Worm (Caenorhabditis elegans): ENCODE data around the gene asg-2.

asg-2 gene

DNA sequence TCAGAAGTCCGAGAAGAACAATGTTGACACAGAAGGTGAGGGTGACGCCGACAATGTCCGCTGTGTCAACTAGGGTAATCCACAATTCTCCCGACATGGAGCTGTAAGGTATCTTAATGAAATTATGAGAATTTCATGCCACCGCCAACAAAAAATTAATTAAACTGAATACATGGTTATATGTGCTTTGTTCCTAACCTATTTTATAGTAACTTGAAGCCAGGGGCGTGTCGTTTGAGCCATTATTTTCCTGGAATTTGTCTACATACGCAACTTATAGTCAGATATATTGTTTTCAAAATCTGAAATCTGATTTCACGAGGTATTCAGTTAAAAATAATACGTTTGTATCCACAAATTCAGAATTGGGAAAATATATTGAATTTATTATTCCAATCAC lies 24.8 kb downstream of the asg-2 start, which contains the start of gene odr-10:
Gene odr-10 (minus strand): TSS at position 101 of the 400 bp plus-strand sequence.
- no peak for TF ChIP-seq lin-35 (GFP tag; optimal IDR thresholded peaks at IDR 0.05)
- no peak for TF ChIP-seq ztf-18 (tag; optimal IDR thresholded peaks at IDR 0.05)
- no peak for TF ChIP-seq sdz-38 (tag; optimal IDR thresholded peaks at IDR 0.05)
- no peak for TF ChIP-seq nfyb-1 (GFP tag; IDR thresholded peaks at IDR 0.05)
- no peak for TF ChIP-seq somi-1 (GFP tag; optimal IDR thresholded peaks at IDR 0.05)
- TF ChIP-seq lin-40 (tag; optimal IDR thresholded peaks at IDR 0.05): no peak
- no peak for TF ChIP-seq akir-1 (GFP tag; optimal IDR thresholded peaks at IDR 0.05)
- no peak for TF ChIP-seq F57C9.4 (tag; optimal IDR thresholded peaks at IDR 0.05)
- TF ChIP-seq dox-1 (GFP tag; IDR thresholded peaks at IDR 0.05): no peak
- no peak for TF ChIP-seq snpc-4 (GFP tag; optimal IDR thresholded peaks at IDR 0.05)
- no peak for TF ChIP-seq snpc-4 (tag; optimal IDR thresholded peaks at IDR 0.05)
- no peak for TF ChIP-seq aptf-2 (GFP tag; conservative IDR thresholded peaks at IDR 0.05)
- TF ChIP-seq T26A5.8 (tag; optimal IDR thresholded peaks at IDR 0.05): no peak
- TF ChIP-seq rpc-1 (optimal IDR thresholded peaks at IDR 0.05): no peak
- TF ChIP-seq rpc-1 (tag; optimal IDR thresholded peaks at IDR 0.05): no peak
- TF ChIP-seq mes-4 (tag; optimal IDR thresholded peaks at IDR 0.05): no peak
- no peak for TF ChIP-seq ceh-40 (GFP tag; IDR thresholded peaks at IDR 0.05)
- TF ChIP-seq rcor-1 (GFP tag; IDR thresholded peaks at IDR 0.05): no peak
- TF ChIP-seq ztf-22 (GFP tag; optimal IDR thresholded peaks at IDR 0.05): no peak
- TF ChIP-seq B0035.1 (tag; optimal IDR thresholded peaks at IDR 0.05): no peak
- no peak for TF ChIP-seq lsy-27 (tag; optimal IDR thresholded peaks at IDR 0.05; ENCODE audit: borderline replicate concordance, insufficient read depth)
- no peak for TF ChIP-seq unc-130 (GFP tag; optimal IDR thresholded peaks at IDR 0.05)

- TF ChIP-seq T26A5.8 (tag; optimal IDR thresholded peaks at IDR 0.05) (no peak), tbp1 (GFP tag; optimal IDR thresholded peaks at IDR 0.05) (peak; percentile 82), lin-26 (GFP tag; IDR thresholded peaks at IDR 0.05) (peak; percentile 60; the same call in 1 of the 2 replicates), Y53G8AR.9 (GFP tag; conservative IDR thresholded peaks at IDR 0.05) (no peak), rcor-1 (GFP tag; IDR thresholded peaks at IDR 0.05) (no peak), F10E7.11 (tag; optimal IDR thresholded peaks at IDR 0.05) (no peak), snpc-1.3 (tag; optimal IDR thresholded peaks at IDR 0.05; ENCODE audit: insufficient read depth) (no peak), die-1 (tag; optimal IDR thresholded peaks at IDR 0.05) (peak; percentile 17), attf-6 (GFP tag; IDR thresholded peaks at IDR 0.05) (no peak), C17E4.6 (GFP tag; IDR thresholded peaks at IDR 0.05) (no peak), nfyb-1 (GFP tag; IDR thresholded peaks at IDR 0.05) (no peak), cebp-1 (GFP tag; IDR thresholded peaks at IDR 0.05) (no peak), cebp-1 (tag; optimal IDR thresholded peaks at IDR 0.05) (no peak), hlh-26 (GFP tag; conservative IDR thresholded peaks at IDR 0.05) (no peak), hmg-1.2 (GFP tag; IDR thresholded peaks at IDR 0.05) (peak; percentile 98), ceh-40 (GFP tag; IDR thresholded peaks at IDR 0.05) (no peak), B0035.1 (tag; optimal IDR thresholded peaks at IDR 0.05) (no peak), B0261.1 (tag; optimal IDR thresholded peaks at IDR 0.05) (peak; percentile 60), efl-1 (GFP tag; optimal IDR thresholded peaks at IDR 0.05) (no peak), rpc-1 (optimal IDR thresholded peaks at IDR 0.05) (peak; percentile 48), rpc-1 (tag; optimal IDR thresholded peaks at IDR 0.05) (peak; percentile 54)
These were observed 25.8 kb downstream of the asg-2 start for ce11 chrX:6866900-6867299.

- TF ChIP-seq pha-4 (tag; optimal IDR thresholded peaks at IDR 0.05) (no peak), ztf-25 (GFP tag; IDR thresholded peaks at IDR 0.05) (peak; percentile 86), ccch-3 (GFP tag; optimal IDR thresholded peaks at IDR 0.05) (no peak), F10E7.11 (tag; optimal IDR thresholded peaks at IDR 0.05) (peak; percentile 60), hmg-1.2 (GFP tag; IDR thresholded peaks at IDR 0.05) (peak; percentile 83), pbrm-1 (GFP tag; IDR thresholded peaks at IDR 0.05) (peak; percentile 83), madf-3 (GFP tag; IDR thresholded peaks at IDR 0.05) (peak; percentile 75; the same call in 1 of the 2 replicates), dox-1 (GFP tag; IDR thresholded peaks at IDR 0.05) (peak; percentile 90), tbx-9 (tag; optimal IDR thresholded peaks at IDR 0.05; ENCODE audit: borderline replicate concordance) (no peak), F57C9.4 (tag; optimal IDR thresholded peaks at IDR 0.05) (peak; percentile 33), madf-10 (tag; optimal IDR thresholded peaks at IDR 0.05) (peak; percentile 81), unc-130 (GFP tag; optimal IDR thresholded peaks at IDR 0.05) (peak; percentile 6), xnd-1 (tag; optimal IDR thresholded peaks at IDR 0.05) (no peak), cebp-2 (GFP tag; IDR thresholded peaks at IDR 0.05) (peak; percentile 93), ceh-91 (GFP tag; IDR thresholded peaks at IDR 0.05) (no peak), nfyb-1 (GFP tag; IDR thresholded peaks at IDR 0.05) (peak; percentile 91), die-1 (tag; optimal IDR thresholded peaks at IDR 0.05) (peak; percentile 96), F57A8.1 (GFP tag; optimal IDR thresholded peaks at IDR 0.05) (peak; percentile 89)
These were observed 26.6 kb downstream of the asg-2 start for ce11 chrX:6867707-6868106.

All from whole organism, young adult.